Worm (Caenorhabditis elegans) whole organism, L1 larva: ENCODE data around the gene itsn-1.

Experiments
- ceh-82 ChIP-seq, 3 experiments: fragments of 150-350 bp in 1 of 3; sonication (generic microtip) in 2 of 3; optimal IDR thresholded peaks; 2 replicates each; lab custom pipeline; 2014 to 2017; ENCODE audit warnings: missing biosample characterization in 3 of 3, missing genetic modification characterization in 3 of 3
- hlh-17 ChIP-seq: fragments of 200-800 bp; sonication (Bioruptor generic); optimal IDR thresholded peaks from 2 replicates; lab custom pipeline; 2018; ENCODE audit warnings: missing genetic modification characterization, mild to moderate bottlenecking, missing compliant biosample characterization, moderate library complexity, borderline replicate concordance
- lin-35 ChIP-seq, 2 experiments: fragments of 150-350 bp; optimal IDR thresholded peaks; 2 replicates each; lab custom pipeline; 2014; ENCODE audit warnings: missing biosample characterization in 2 of 2, missing genetic modification characterization in 2 of 2, missing genetic modification reagents in 2 of 2
- lin-39 ChIP-seq: fragments of 150-350 bp; optimal IDR thresholded peaks from 2 replicates; lab custom pipeline; 2014; ENCODE audit warnings: missing biosample characterization, missing genetic modification reagents, missing genetic modification characterization
- lsy-2 ChIP-seq, 2 experiments: fragments of 150-350 bp; optimal IDR thresholded peaks; 2 replicates each; lab custom pipeline; 2014; ENCODE audit warnings: missing biosample characterization in 2 of 2, missing genetic modification characterization in 2 of 2
- mdl-1 ChIP-seq, 2 experiments: fragments of 150-350 bp; optimal IDR thresholded peaks; 2 replicates each; lab custom pipeline; 2014 to 2017; ENCODE audit warnings: missing biosample characterization in 2 of 2, missing genetic modification characterization in 2 of 2, inconsistent platforms in 1 of 2
- nhr-19 ChIP-seq: fragments of 200-800 bp; sonication (Bioruptor generic); conservative IDR thresholded peaks from 2 replicates; pipeline ENCODE4 v1.3.6; 2022; ENCODE audit warnings: missing genetic modification characterization, missing compliant biosample characterization

ce11 chrIV:17162515-17162914 is 43.0 kb downstream of the itsn-1 start, which contains the start of gene skr-13:
- no peak for TF ChIP-seq nhr-19 (GFP tag; lab: Robert Waterston, UW)
- TF ChIP-seq mdl-1 (tag; optimal IDR thresholded peaks at IDR 0.05; lab: Kevin White, UChicago), result no peak
- no peak for TF ChIP-seq hlh-17 (GFP tag; lab: Kevin White, UChicago)
- TF ChIP-seq ceh-82 (tag; optimal IDR thresholded peaks at IDR 0.05; lab: Kevin White, UChicago), result no peak
- no peak for TF ChIP-seq lin-39 (tag; lab: Kevin White, UChicago)
- TF ChIP-seq lsy-2 (tag; optimal IDR thresholded peaks at IDR 0.05; lab: Kevin White, UChicago), result no peak
- TF ChIP-seq lin-35 (GFP tag; optimal IDR thresholded peaks at IDR 0.05; lab: Kevin White, UChicago), result no peak
